Fruit fly (Drosophila melanogaster): Measurements from ENCODE around the gene CG10336.

Gene CG10336

dm6 chr2L:18653328-18653675, 36.0 kb upstream of the CG10336 start:
- TF ChIP-seq CG4496 (GFP tag; IDR thresholded peaks at IDR 0.05) (peak; percentile 77), Snoo (tag; optimal IDR thresholded peaks at IDR 0.05) (peak; percentile 69), CG17806 (tag; optimal IDR thresholded peaks at IDR 0.05) (peak; percentile 85), CG13204 (GFP tag; optimal IDR thresholded peaks at IDR 0.05) (peak; percentile 27), Pif1A (GFP tag; optimal IDR thresholded peaks at IDR 0.05) (peak; percentile 82), CG9948 (tag; optimal IDR thresholded peaks at IDR 0.05) (peak; percentile 74), rn (GFP tag; IDR thresholded peaks at IDR 0.05) (no peak), CG8159 (tag; optimal IDR thresholded peaks at IDR 0.05) (peak; percentile 84), CG10348 (GFP tag; IDR thresholded peaks at IDR 0.05) (no peak), EcR (GFP tag; optimal IDR thresholded peaks at IDR 0.05) (no peak), CG34367 (tag; optimal IDR thresholded peaks at IDR 0.05) (peak; percentile 83), CG14655 (GFP tag; optimal IDR thresholded peaks at IDR 0.05) (peak; percentile 78), fd96Ca (GFP tag; IDR thresholded peaks at IDR 0.05) (peak; percentile 65), CG12605 (GFP tag; IDR thresholded peaks at IDR 0.05) (0 out of 2 replicates have a peak, but pooled peaks have one; percentile 23), D1 (tag; optimal IDR thresholded peaks at IDR 0.05) (peak; percentile 62), CG32121 (GFP tag; IDR thresholded peaks at IDR 0.05) (no peak), CG8301 (tag; optimal IDR thresholded peaks at IDR 0.05) (peak; percentile 74), Pif1B (GFP tag; optimal IDR thresholded peaks at IDR 0.05) (peak; percentile 86), gl (tag; optimal IDR thresholded peaks at IDR 0.05) (peak; percentile 50), Ets98B (GFP tag; IDR thresholded peaks at IDR 0.05) (no peak; the same call in 1 of the 2 replicates), CG15710 (tag; optimal IDR thresholded peaks at IDR 0.05) (peak; percentile 78)

dm6 chr2L:18656691-18657237, 32.6 kb upstream of the CG10336 start:
- no peak for TF ChIP-seq CG13204 (GFP tag; optimal IDR thresholded peaks at IDR 0.05)
- no peak for TF ChIP-seq CG8159 (tag; optimal IDR thresholded peaks at IDR 0.05)
- TF ChIP-seq Pif1A (GFP tag; optimal IDR thresholded peaks at IDR 0.05), result no peak
- TF ChIP-seq EcR (GFP tag; optimal IDR thresholded peaks at IDR 0.05), result no peak
- no peak for TF ChIP-seq CG12605 (GFP tag; IDR thresholded peaks at IDR 0.05)
- TF ChIP-seq CG34367 (tag; optimal IDR thresholded peaks at IDR 0.05), result no peak
- no peak for TF ChIP-seq CG32121 (GFP tag; IDR thresholded peaks at IDR 0.05)
- TF ChIP-seq Ets98B (GFP tag; IDR thresholded peaks at IDR 0.05), result no peak
- TF ChIP-seq D1 (tag; optimal IDR thresholded peaks at IDR 0.05), result no peak
- no peak for TF ChIP-seq CG17806 (tag; optimal IDR thresholded peaks at IDR 0.05)
- TF ChIP-seq CG10348 (GFP tag; IDR thresholded peaks at IDR 0.05), result no peak
- TF ChIP-seq Snoo (tag; optimal IDR thresholded peaks at IDR 0.05), result no peak
- no peak for TF ChIP-seq rn (GFP tag; IDR thresholded peaks at IDR 0.05)
- TF ChIP-seq gl (tag; optimal IDR thresholded peaks at IDR 0.05), result no peak
- TF ChIP-seq Pif1B (GFP tag; optimal IDR thresholded peaks at IDR 0.05), result no peak
- no peak for TF ChIP-seq CG8301 (tag; optimal IDR thresholded peaks at IDR 0.05)
- TF ChIP-seq CG14655 (GFP tag; optimal IDR thresholded peaks at IDR 0.05), result no peak
- no peak for TF ChIP-seq CG15710 (tag; optimal IDR thresholded peaks at IDR 0.05)
- no peak for TF ChIP-seq CG9948 (tag; optimal IDR thresholded peaks at IDR 0.05)

dm6 chr2L:18658108-18658507, 31.2 kb upstream of the CG10336 start:
- TF ChIP-seq CG34367 (tag; optimal IDR thresholded peaks at IDR 0.05), result no peak
- no peak for TF ChIP-seq EcR (GFP tag; optimal IDR thresholded peaks at IDR 0.05)
- TF ChIP-seq CG17806 (tag; optimal IDR thresholded peaks at IDR 0.05), result no peak

dm6 chr2L:18663395-18663794, 25.9 kb upstream of the CG10336 start:
- TF ChIP-seq Pif1A (GFP tag; optimal IDR thresholded peaks at IDR 0.05) (peak; percentile 28), CG14655 (GFP tag; optimal IDR thresholded peaks at IDR 0.05) (peak; percentile 49), CG4496 (GFP tag; IDR thresholded peaks at IDR 0.05) (peak; percentile 34; the same call in 1 of the 3 replicates), Ets98B (GFP tag; IDR thresholded peaks at IDR 0.05) (peak; percentile 49), CG13204 (GFP tag; optimal IDR thresholded peaks at IDR 0.05) (no peak), CG15710 (tag; optimal IDR thresholded peaks at IDR 0.05) (no peak), EcR (GFP tag; optimal IDR thresholded peaks at IDR 0.05) (no peak), CG17806 (tag; optimal IDR thresholded peaks at IDR 0.05) (peak; percentile 23), CG32121 (GFP tag; IDR thresholded peaks at IDR 0.05) (peak; percentile 35; the same call in 1 of the 2 replicates), CG9948 (tag; optimal IDR thresholded peaks at IDR 0.05) (peak; percentile 32), CG12605 (GFP tag; IDR thresholded peaks at IDR 0.05) (no peak), CG8301 (tag; optimal IDR thresholded peaks at IDR 0.05) (peak; percentile 35), D1 (tag; optimal IDR thresholded peaks at IDR 0.05) (no peak)

dm6 chr2L:18664707-18665550, 24.4 kb upstream of the CG10336 start:
- TF ChIP-seq CG13204 (GFP tag; optimal IDR thresholded peaks at IDR 0.05), result peak; percentile 70
- peak; percentile 77 for TF ChIP-seq D1 (tag; optimal IDR thresholded peaks at IDR 0.05)
- TF ChIP-seq CG8301 (tag; optimal IDR thresholded peaks at IDR 0.05), result peak; percentile 88
- no peak; the same call in 1 of the 2 replicates for TF ChIP-seq CG12605 (GFP tag; IDR thresholded peaks at IDR 0.05)
- TF ChIP-seq CG4496 (GFP tag; IDR thresholded peaks at IDR 0.05), result peak; percentile 20; the same call in 2 of the 3 replicates
- TF ChIP-seq CG9948 (tag; optimal IDR thresholded peaks at IDR 0.05), result peak; percentile 89
- peak; percentile 96 for TF ChIP-seq EcR (GFP tag; optimal IDR thresholded peaks at IDR 0.05)
- TF ChIP-seq fd96Ca (GFP tag; IDR thresholded peaks at IDR 0.05), result 0 out of 3 replicates have a peak, but pooled peaks have one; percentile 18
- no peak for TF ChIP-seq CG32121 (GFP tag; IDR thresholded peaks at IDR 0.05)
- peak; percentile 92 for TF ChIP-seq CG14655 (GFP tag; optimal IDR thresholded peaks at IDR 0.05)
- TF ChIP-seq rn (GFP tag; IDR thresholded peaks at IDR 0.05), result no peak
- peak; percentile 86 for TF ChIP-seq CG15710 (tag; optimal IDR thresholded peaks at IDR 0.05)
- peak; percentile 83 for TF ChIP-seq CG34367 (tag; optimal IDR thresholded peaks at IDR 0.05)
- TF ChIP-seq Ets98B (GFP tag; IDR thresholded peaks at IDR 0.05), result no peak; the same call in 1 of the 2 replicates
- peak; percentile 31 for TF ChIP-seq Pif1B (GFP tag; optimal IDR thresholded peaks at IDR 0.05)
- TF ChIP-seq Pif1A (GFP tag; optimal IDR thresholded peaks at IDR 0.05), result peak; percentile 61
- TF ChIP-seq CG17806 (tag; optimal IDR thresholded peaks at IDR 0.05), result peak; percentile 87
- peak; percentile 82 for TF ChIP-seq Snoo (tag; optimal IDR thresholded peaks at IDR 0.05)
- no peak for TF ChIP-seq CG10348 (GFP tag; IDR thresholded peaks at IDR 0.05)
- TF ChIP-seq CG8159 (tag; optimal IDR thresholded peaks at IDR 0.05), result peak; percentile 92
- TF ChIP-seq gl (tag; optimal IDR thresholded peaks at IDR 0.05), result peak; percentile 49
